Worm (Caenorhabditis elegans): ENCODE results near the gene D1086.17.
"Not testable (repeated sequence)": the region's sequence is repeated elsewhere in the genome, so short reads cannot be mapped to it uniquely, and the experiment has no call there.

D1086.17 gene

ce11 chrV:14028256-14028743 is 39.4 kb upstream of the D1086.17 start (continued):
- TF ChIP-seq ceh-100 (GFP tag; IDR thresholded peaks at IDR 0.05): peak; percentile 84
- peak; percentile 89 for TF ChIP-seq snpc-4 (GFP tag; optimal IDR thresholded peaks at IDR 0.05)
- TF ChIP-seq snpc-4 (tag; optimal IDR thresholded peaks at IDR 0.05): peak; percentile 93 to 99 (median 96)

- no peak for TF ChIP-seq Y53G8AR.9 (GFP tag; conservative IDR thresholded peaks at IDR 0.05)
- TF ChIP-seq xnd-1 (tag; optimal IDR thresholded peaks at IDR 0.05): no peak
- TF ChIP-seq F39B2.1 (GFP tag; IDR thresholded peaks at IDR 0.05): no peak
- no peak for TF ChIP-seq egl-18 (GFP tag; IDR thresholded peaks at IDR 0.05)
- no peak for TF ChIP-seq B0019.2 (GFP tag; conservative IDR thresholded peaks at IDR 0.05)
- TF ChIP-seq attf-3 (GFP tag; conservative IDR thresholded peaks at IDR 0.05): no peak
These were observed 34.0 kb upstream of the D1086.17 start, which contains the start of gene ins-10 for ce11 chrV:14033649-14034048. Gene ins-10, plus strand, starts transcription at chrV:14033949.

- TF ChIP-seq tbp1 (GFP tag; optimal IDR thresholded peaks at IDR 0.05): peak; percentile 9
- TF ChIP-seq aptf-3 (GFP tag; IDR thresholded peaks at IDR 0.05): peak; percentile 79; the same call in 1 of the 2 replicates
- peak; percentile 99 for TF ChIP-seq C06A6.2 (GFP tag; conservative IDR thresholded peaks at IDR 0.05)
- TF ChIP-seq Y95B8A.8 (GFP tag; IDR thresholded peaks at IDR 0.05): peak; percentile 96
- not testable (repeated sequence) for TF ChIP-seq snpc-4 (GFP tag; optimal IDR thresholded peaks at IDR 0.05); rpc-1 (tag; optimal IDR thresholded peaks at IDR 0.05)
- peak in 2 of 4 experiments; percentile 61 to 67 for TF ChIP-seq snpc-4 (tag; optimal IDR thresholded peaks at IDR 0.05)
- peak; percentile 86 for TF ChIP-seq attf-6 (GFP tag; IDR thresholded peaks at IDR 0.05)
- peak; percentile 35 for TF ChIP-seq tlf-1 (GFP tag; optimal IDR thresholded peaks at IDR 0.05)
- TF ChIP-seq athp-1 (tag; optimal IDR thresholded peaks at IDR 0.05): peak; percentile 27
- TF ChIP-seq sea-2 (GFP tag; IDR thresholded peaks at IDR 0.05): peak; percentile 87; the same call in 1 of the 2 replicates
- TF ChIP-seq pbrm-1 (GFP tag; IDR thresholded peaks at IDR 0.05): peak; percentile 98
- peak; percentile 100 for TF ChIP-seq mcd-1 (GFP tag; IDR thresholded peaks at IDR 0.05)
- peak; percentile 99 for TF ChIP-seq ceh-100 (GFP tag; IDR thresholded peaks at IDR 0.05)
- TF ChIP-seq Y56A3A.18 (GFP tag; IDR thresholded peaks at IDR 0.05): peak; percentile 75; the same call in 1 of the 2 replicates
- TF ChIP-seq egl-44 (GFP tag; IDR thresholded peaks at IDR 0.05): peak; percentile 92
- peak; percentile 25 for TF ChIP-seq ztf-26 (tag; optimal IDR thresholded peaks at IDR 0.05)
- TF ChIP-seq rpc-1 (optimal IDR thresholded peaks at IDR 0.05): peak; percentile 23
- 0 out of 2 replicates have a peak, but pooled peaks have one; percentile 39 for TF ChIP-seq B0336.3 (GFP tag; IDR thresholded peaks at IDR 0.05)
- peak; percentile 86 for TF ChIP-seq madf-8 (GFP tag; conservative IDR thresholded peaks at IDR 0.05)
- peak; percentile 61 for TF ChIP-seq lin-40 (tag; optimal IDR thresholded peaks at IDR 0.05)
- 0 out of 2 replicates have a peak, but pooled peaks have one; percentile 46 for TF ChIP-seq F39B2.1 (GFP tag; IDR thresholded peaks at IDR 0.05)
- peak; percentile 83 for TF ChIP-seq hsf-1 (GFP tag; IDR thresholded peaks at IDR 0.05)
- TF ChIP-seq ztf-25 (GFP tag; IDR thresholded peaks at IDR 0.05): peak; percentile 91
- TF ChIP-seq rcor-1 (GFP tag; IDR thresholded peaks at IDR 0.05): peak; percentile 96
- peak; percentile 69 for TF ChIP-seq lir-1 (GFP tag; conservative IDR thresholded peaks at IDR 0.05)
- peak; percentile 94 for TF ChIP-seq C17E4.6 (GFP tag; IDR thresholded peaks at IDR 0.05)
- TF ChIP-seq F37B4.10 (GFP tag; IDR thresholded peaks at IDR 0.05): 0 out of 2 replicates have a peak, but pooled peaks have one; percentile 86
- TF ChIP-seq madf-3 (GFP tag; IDR thresholded peaks at IDR 0.05): peak; percentile 80; the same call in 1 of the 2 replicates
- peak; percentile 91 for TF ChIP-seq Y67H2A.10 (GFP tag; conservative IDR thresholded peaks at IDR 0.05)
- peak; percentile 98 for TF ChIP-seq D2030.7 (GFP tag; IDR thresholded peaks at IDR 0.05)
- TF ChIP-seq ekl-4 (GFP tag; IDR thresholded peaks at IDR 0.05): peak; percentile 96
- peak; percentile 84 for TF ChIP-seq ztf-6 (GFP tag; IDR thresholded peaks at IDR 0.05)
- peak; percentile 83; the same call in 1 of the 2 replicates for TF ChIP-seq cebp-2 (GFP tag; IDR thresholded peaks at IDR 0.05)
- peak; percentile 94 for TF ChIP-seq K11D2.4 (GFP tag; IDR thresholded peaks at IDR 0.05)
- peak; percentile 82 for TF ChIP-seq lin-26 (GFP tag; IDR thresholded peaks at IDR 0.05)
- peak; percentile 12 for TF ChIP-seq lsl-1 (GFP tag; optimal IDR thresholded peaks at IDR 0.05)
- TF ChIP-seq F33H1.4 (GFP tag; IDR thresholded peaks at IDR 0.05): peak; percentile 82
These were observed 29.2 kb upstream of the D1086.17 start, which contains the start of gene vps-39 for ce11 chrV:14038328-14039084. Gene vps-39, minus strand, starts transcription at chrV:14038378.
